Fruit fly (Drosophila melanogaster): ENCODE results near the gene CG33170.

The CG33170 gene

DNA sequence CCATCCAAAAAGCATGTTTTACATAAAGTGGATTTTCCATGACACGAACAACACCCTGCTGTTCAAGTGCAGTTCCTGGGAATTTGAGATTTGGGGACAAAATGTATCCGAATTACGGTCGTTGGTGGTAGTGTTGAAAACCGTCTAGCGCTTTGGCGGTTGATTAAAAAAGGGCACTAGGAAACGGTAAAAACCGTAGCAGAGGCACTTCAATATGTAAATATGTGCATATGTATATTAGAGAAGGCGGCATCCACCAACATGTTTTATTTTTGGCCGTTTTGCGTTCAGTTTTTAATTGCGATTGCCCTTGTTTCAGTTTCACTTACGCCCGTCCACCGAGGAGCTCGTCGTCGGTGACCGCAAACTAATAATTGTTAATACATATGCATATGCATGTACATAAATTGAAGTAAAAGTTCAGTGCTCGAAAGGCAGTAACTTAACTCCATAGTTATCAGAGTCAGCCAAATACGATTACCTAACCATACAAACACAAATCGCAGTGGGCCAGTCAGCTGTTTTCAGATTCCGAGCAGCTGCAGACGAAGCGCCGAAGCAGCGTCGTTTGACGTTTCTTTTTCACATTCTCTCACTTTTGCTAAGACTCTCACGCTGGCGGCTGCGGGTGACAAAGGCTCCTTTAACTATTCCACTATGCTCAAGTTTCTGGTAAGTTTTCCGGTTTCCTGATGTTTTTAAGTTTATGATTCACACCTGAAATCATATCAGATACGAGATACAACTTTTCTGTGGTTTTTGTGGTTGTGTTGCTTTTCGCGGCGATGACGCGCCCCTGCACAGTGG, at the start of gene CG33170:
Gene CG33170, plus strand, starts transcription at position 347 of the 807 bp plus-strand sequence.
- TF ChIP-seq gsb (GFP tag; IDR thresholded peaks at IDR 0.05) (no peak), fu2 (GFP tag; optimal IDR thresholded peaks at IDR 0.05) (no peak), wor (GFP tag; IDR thresholded peaks at IDR 0.05) (no peak), Dip3 (GFP tag; optimal IDR thresholded peaks at IDR 0.05) (peak; percentile 1), CG7987 (GFP tag; optimal IDR thresholded peaks at IDR 0.05) (no peak), schlank (tag; optimal IDR thresholded peaks at IDR 0.05) (no peak), CG13894 (tag; optimal IDR thresholded peaks at IDR 0.05) (no peak), CG6813 (GFP tag; optimal IDR thresholded peaks at IDR 0.05) (no peak), CoRest (tag; optimal IDR thresholded peaks at IDR 0.05) (no peak), CG13287 (GFP tag; IDR thresholded peaks at IDR 0.05; ENCODE audit: partially characterized antibody) (no peak; the same call in 1 of the 2 replicates), jumu (GFP tag; optimal IDR thresholded peaks at IDR 0.05) (no peak), Asciz (GFP tag; optimal IDR thresholded peaks at IDR 0.05) (no peak), CG5953 (GFP tag; IDR thresholded peaks at IDR 0.05) (no peak), sd (tag; optimal IDR thresholded peaks at IDR 0.05) (peak; percentile 66), Fer2 (tag; optimal IDR thresholded peaks at IDR 0.05) (no peak), Hey (tag; optimal IDR thresholded peaks at IDR 0.05) (no peak), sim (GFP tag; IDR thresholded peaks at IDR 0.05) (no peak), dpn (GFP tag; optimal IDR thresholded peaks at IDR 0.05) (no peak), unc-4 (GFP tag; IDR thresholded peaks at IDR 0.05; ENCODE audit: partially characterized antibody) (0 out of 2 replicates have a peak, but pooled peaks have one; percentile 10), CG34422 (GFP tag; IDR thresholded peaks at IDR 0.05) (0 out of 3 replicates have a peak, but pooled peaks have one; percentile 32), Side (GFP tag; optimal IDR thresholded peaks at IDR 0.05) (no peak), stwl (tag; optimal IDR thresholded peaks at IDR 0.05) (peak; percentile 11), CG1529 (GFP tag; optimal IDR thresholded peaks at IDR 0.05) (no peak), ATbp (GFP tag; optimal IDR thresholded peaks at IDR 0.05) (no peak), Mes4 (GFP tag; optimal IDR thresholded peaks at IDR 0.05) (no peak), HLH4C (GFP tag; IDR thresholded peaks at IDR 0.05; ENCODE audit: partially characterized antibody) (0 out of 3 replicates have a peak, but pooled peaks have one; percentile 36), Ets65A (GFP tag) (peak; percentile 82), CG1792 (GFP tag; optimal IDR thresholded peaks at IDR 0.05) (no peak), hkb (optimal IDR thresholded peaks at IDR 0.05) (no peak), hkb (GFP tag; IDR thresholded peaks at IDR 0.05) (no peak), CG17186 (GFP tag; optimal IDR thresholded peaks at IDR 0.05) (no peak), nmo (GFP tag; optimal IDR thresholded peaks at IDR 0.05) (no peak), CG17912 (GFP tag; optimal IDR thresholded peaks at IDR 0.05) (no peak), CG10543 (GFP tag; optimal IDR thresholded peaks at IDR 0.05) (peak; percentile 53), BtbVII (GFP tag; optimal IDR thresholded peaks at IDR 0.05) (no peak), CG4617 (GFP tag; optimal IDR thresholded peaks at IDR 0.05; ENCODE audit: borderline replicate concordance) (no peak), CG30020 (tag; optimal IDR thresholded peaks at IDR 0.05) (no peak), CG7556 (GFP tag; optimal IDR thresholded peaks at IDR 0.05) (no peak), Camta (GFP tag; optimal IDR thresholded peaks at IDR 0.05) (no peak), CG10979 (tag; optimal IDR thresholded peaks at IDR 0.05) (no peak), Med (GFP tag) (peak; percentile 84), gsb-n (tag; optimal IDR thresholded peaks at IDR 0.05) (no peak), CG9437 (GFP tag; optimal IDR thresholded peaks at IDR 0.05) (no peak), Pdp1 (GFP tag; optimal IDR thresholded peaks at IDR 0.05) (peak in 1 of 2 experiments; percentile 98), CG3838 (GFP tag; optimal IDR thresholded peaks at IDR 0.05) (no peak), chinmo (GFP tag; IDR thresholded peaks at IDR 0.05; ENCODE audit: partially characterized antibody) (0 out of 4 replicates have a peak, but pooled peaks have one; percentile 29), bigmax (GFP tag; optimal IDR thresholded peaks at IDR 0.05) (peak; percentile 48), CG12769 (tag; optimal IDR thresholded peaks at IDR 0.05) (no peak)

Data from whole organism, embryonic.